Fruit fly (Drosophila melanogaster): Measurements from ENCODE around the gene CG31633.

CG31633 gene

DNA sequence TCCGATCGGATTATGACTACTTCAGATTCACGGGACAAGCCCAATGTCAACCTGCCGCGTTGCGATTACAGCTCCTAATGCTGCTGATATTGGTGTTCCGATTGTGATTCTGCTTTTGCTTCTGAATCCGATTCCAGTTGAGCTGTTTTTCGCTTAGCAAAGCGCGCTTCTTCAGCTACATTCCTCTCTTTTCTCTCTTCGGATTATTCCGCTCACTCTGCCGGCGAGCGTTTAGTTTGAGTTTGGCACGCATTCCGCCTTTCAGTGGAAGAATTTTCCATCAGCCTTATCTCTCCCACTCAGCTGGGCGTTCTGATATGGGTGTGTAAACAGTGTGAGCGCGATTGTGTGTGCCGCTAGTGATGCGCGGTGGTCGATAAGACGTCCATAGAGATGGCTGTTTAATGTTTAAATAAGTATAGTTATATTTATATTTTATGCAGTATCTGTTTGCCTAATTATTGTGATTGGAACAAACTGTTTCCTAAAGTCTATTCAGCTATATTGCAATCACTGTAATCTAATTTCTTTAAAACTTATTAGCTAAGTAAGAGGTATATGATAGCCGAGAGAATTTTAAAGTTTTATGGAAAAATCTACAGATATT, 11.7 kb upstream of the CG31633 start, which contains the start of gene Galt:
Galt (minus strand) TSS at position 315 of the 607 bp plus-strand sequence.
- peak; percentile 36 for TF ChIP-seq psq (GFP tag; optimal IDR thresholded peaks at IDR 0.05)
- TF ChIP-seq Dif (GFP tag; optimal IDR thresholded peaks at IDR 0.05; ENCODE audit: partially characterized antibody): peak; percentile 70
- TF ChIP-seq Rel (GFP tag; optimal IDR thresholded peaks at IDR 0.05): no peak
- TF ChIP-seq Rel (tag; optimal IDR thresholded peaks at IDR 0.05): peak; percentile 29
- no peak for TF ChIP-seq Vsx2 (GFP tag; optimal IDR thresholded peaks at IDR 0.05; ENCODE audit: partially characterized antibody)
- no peak for TF ChIP-seq CrebA (GFP tag; optimal IDR thresholded peaks at IDR 0.05; ENCODE audit: borderline replicate concordance)
- TF ChIP-seq HLH106 (tag; optimal IDR thresholded peaks at IDR 0.05): peak; percentile 51
- TF ChIP-seq CG9705 (GFP tag; optimal IDR thresholded peaks at IDR 0.05): peak; percentile 4
- TF ChIP-seq Myc (optimal IDR thresholded peaks at IDR 0.05): peak; percentile 53
- TF ChIP-seq Sp1 (GFP tag; optimal IDR thresholded peaks at IDR 0.05): peak; percentile 27
- TF ChIP-seq Hr83 (GFP tag; optimal IDR thresholded peaks at IDR 0.05; ENCODE audit: poor library complexity, severe bottlenecking): peak; percentile 55
- no peak for TF ChIP-seq brk (GFP tag; optimal IDR thresholded peaks at IDR 0.05)
- peak; percentile 58 for TF ChIP-seq fru (GFP tag; optimal IDR thresholded peaks at IDR 0.05)
- peak; percentile 29 for TF ChIP-seq ey (GFP tag; optimal IDR thresholded peaks at IDR 0.05)
- TF ChIP-seq h (GFP tag; optimal IDR thresholded peaks at IDR 0.05): peak; percentile 64
- TF ChIP-seq OdsH (GFP tag; optimal IDR thresholded peaks at IDR 0.05): peak; percentile 52
- no peak for TF ChIP-seq N (GFP tag; optimal IDR thresholded peaks at IDR 0.05)
- peak in 1 of 2 experiments; percentile 56 for TF ChIP-seq foxo (GFP tag; optimal IDR thresholded peaks at IDR 0.05)
- TF ChIP-seq rgr (GFP tag; optimal IDR thresholded peaks at IDR 0.05): peak; percentile 35
- TF ChIP-seq br (GFP tag; optimal IDR thresholded peaks at IDR 0.05): peak; percentile 18

- TF ChIP-seq GATAd (GFP tag; optimal IDR thresholded peaks at IDR 0.05) (no peak), psq (GFP tag; optimal IDR thresholded peaks at IDR 0.05) (peak; percentile 41), Hr78 (GFP tag; optimal IDR thresholded peaks at IDR 0.05) (no peak), CG32264 (GFP tag; optimal IDR thresholded peaks at IDR 0.05) (no peak), jim (GFP tag; optimal IDR thresholded peaks at IDR 0.05) (no peak), lola (GFP tag; optimal IDR thresholded peaks at IDR 0.05) (no peak), dl (GFP tag; optimal IDR thresholded peaks at IDR 0.05; ENCODE audit: insufficient read depth in 1 of 2, partially characterized antibody in 2 of 2) (no peak), OdsH (GFP tag; optimal IDR thresholded peaks at IDR 0.05) (no peak), dmrt93B (GFP tag; optimal IDR thresholded peaks at IDR 0.05) (no peak)
Measured at dm6 chr2L:6663562-6664051, 7.5 kb upstream of the CG31633 start, which contains the start of the genes CG13771, CG34310 and cup. Gene CG13771 (minus strand): TSS chr2L:6663612. Gene CG34310 (plus strand): TSS chr2L:6663664. Gene cup (plus strand): TSS chr2L:6663664.

DNA sequence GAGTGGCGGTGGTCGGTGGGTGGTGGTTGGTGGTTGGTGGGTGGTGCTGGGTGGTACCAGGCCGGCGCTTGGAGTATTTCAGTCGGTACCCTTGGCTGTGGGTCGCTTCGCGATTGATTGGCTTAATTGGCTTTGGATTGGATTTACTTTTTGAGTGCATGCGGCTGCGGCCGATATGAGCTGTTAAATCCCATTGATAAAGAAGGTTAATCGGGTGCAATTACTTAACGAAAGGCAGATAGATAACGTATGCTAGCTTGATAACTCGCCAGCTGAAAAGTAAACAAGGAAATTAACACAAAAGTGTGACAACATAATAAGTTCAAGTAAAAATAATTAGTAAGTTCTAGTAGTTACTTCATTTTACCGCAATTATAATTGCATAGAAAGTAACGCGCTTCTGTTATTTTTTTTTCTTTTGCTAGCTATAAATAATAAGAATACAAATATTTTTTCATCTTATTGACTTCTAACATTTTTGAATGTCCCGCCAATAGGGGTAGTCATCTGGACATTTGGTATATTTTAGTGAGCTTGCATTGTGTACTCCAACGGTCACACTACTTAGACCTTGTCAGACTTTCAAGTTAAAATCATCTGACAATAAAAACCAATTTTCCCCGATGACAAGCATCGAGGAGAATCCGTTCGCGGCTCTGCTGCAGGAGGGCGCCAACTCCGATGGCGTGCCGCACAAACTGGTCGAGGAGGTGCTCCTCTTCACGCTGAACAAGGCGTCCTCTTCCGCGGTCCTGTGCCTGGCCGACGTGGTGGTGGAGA, 2.0 kb upstream of the CG31633 start, which contains the start of the genes CG31636 and Ube4A:
CG31636 (minus strand) TSS at position 184 of the 780 bp plus-strand sequence.
Ube4A (plus strand) TSS at position 549 of the 780 bp plus-strand sequence.
- TF ChIP-seq jim (GFP tag; optimal IDR thresholded peaks at IDR 0.05): no peak
- TF ChIP-seq Vsx2 (GFP tag; optimal IDR thresholded peaks at IDR 0.05; ENCODE audit: partially characterized antibody): peak; percentile 64
- no peak for TF ChIP-seq HLH106 (tag; optimal IDR thresholded peaks at IDR 0.05)
- TF ChIP-seq Rel (GFP tag; optimal IDR thresholded peaks at IDR 0.05): no peak
- peak; percentile 51 for TF ChIP-seq Rel (tag; optimal IDR thresholded peaks at IDR 0.05)
- TF ChIP-seq brk (GFP tag; optimal IDR thresholded peaks at IDR 0.05): no peak

DNA sequence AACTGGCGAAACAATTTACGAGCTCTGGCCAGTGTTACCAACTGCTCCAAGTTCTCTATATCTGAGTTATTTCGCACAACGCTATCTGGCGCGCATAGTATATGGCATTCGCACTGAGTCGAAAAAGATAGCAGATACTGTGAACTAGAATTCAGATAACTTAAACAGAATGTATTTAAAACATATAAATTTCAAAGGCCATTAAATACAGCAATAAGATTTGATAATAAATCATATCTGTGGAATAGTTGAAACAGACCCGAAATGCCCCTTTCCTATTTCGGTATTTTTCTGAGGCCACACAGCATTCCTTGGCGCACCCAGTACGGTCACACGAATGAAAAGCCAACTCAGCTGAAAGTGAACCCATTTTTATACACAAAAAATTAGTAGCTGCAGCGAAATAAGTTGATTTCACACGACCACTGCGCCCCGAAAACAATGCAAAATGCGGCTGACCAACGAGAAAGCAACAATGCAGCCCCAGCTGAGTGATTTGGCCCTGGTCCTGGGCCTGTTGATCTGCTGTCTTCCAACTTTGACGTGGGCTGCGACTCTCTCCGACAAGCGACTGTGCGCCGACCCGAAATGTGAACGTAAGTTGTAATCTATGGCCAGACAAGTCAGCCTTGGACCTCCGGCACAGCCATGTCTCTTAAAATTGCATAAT, 6.9 kb downstream of the CG31633 start, which contains the start of the genes CG31635 and Tango1:
CG31635 (minus strand) TSS at position 30 of the 670 bp plus-strand sequence.
Tango1 (plus strand) TSS at position 304 of the 670 bp plus-strand sequence.
- no peak for TF ChIP-seq Hnf4 (GFP tag; optimal IDR thresholded peaks at IDR 0.05)
- TF ChIP-seq psq (GFP tag; optimal IDR thresholded peaks at IDR 0.05): no peak
- no peak for TF ChIP-seq sage (GFP tag; optimal IDR thresholded peaks at IDR 0.05)
- TF ChIP-seq woc (GFP tag; optimal IDR thresholded peaks at IDR 0.05): no peak
- no peak for TF ChIP-seq dmrt93B (GFP tag; optimal IDR thresholded peaks at IDR 0.05)
- TF ChIP-seq h (GFP tag; optimal IDR thresholded peaks at IDR 0.05): no peak
- TF ChIP-seq fru (GFP tag; optimal IDR thresholded peaks at IDR 0.05): no peak
- no peak for TF ChIP-seq Dfd (GFP tag; optimal IDR thresholded peaks at IDR 0.05)
- TF ChIP-seq Vsx2 (GFP tag; optimal IDR thresholded peaks at IDR 0.05; ENCODE audit: partially characterized antibody): no peak
- TF ChIP-seq ey (GFP tag; optimal IDR thresholded peaks at IDR 0.05): peak; percentile 23
- no peak for TF ChIP-seq usp (GFP tag; optimal IDR thresholded peaks at IDR 0.05)
- TF ChIP-seq Myc (optimal IDR thresholded peaks at IDR 0.05): no peak
- no peak for TF ChIP-seq foxo (GFP tag; optimal IDR thresholded peaks at IDR 0.05)
- TF ChIP-seq OdsH (GFP tag; optimal IDR thresholded peaks at IDR 0.05): no peak
- TF ChIP-seq rgr (GFP tag; optimal IDR thresholded peaks at IDR 0.05): no peak
- TF ChIP-seq pan (optimal IDR thresholded peaks at IDR 0.05): no peak
- peak; percentile 22 for TF ChIP-seq Abd-B (GFP tag; optimal IDR thresholded peaks at IDR 0.05)
- no peak for TF ChIP-seq Dif (GFP tag; optimal IDR thresholded peaks at IDR 0.05; ENCODE audit: partially characterized antibody)
- TF ChIP-seq CG32264 (GFP tag; optimal IDR thresholded peaks at IDR 0.05): no peak
- TF ChIP-seq dl (GFP tag; optimal IDR thresholded peaks at IDR 0.05; ENCODE audit: insufficient read depth in 1 of 2, partially characterized antibody in 2 of 2): no peak
- no peak for TF ChIP-seq CG9705 (GFP tag; optimal IDR thresholded peaks at IDR 0.05)
- no peak for TF ChIP-seq tai (GFP tag; optimal IDR thresholded peaks at IDR 0.05)
- no peak for TF ChIP-seq Jra (GFP tag; optimal IDR thresholded peaks at IDR 0.05)
- no peak for TF ChIP-seq Hr78 (GFP tag; optimal IDR thresholded peaks at IDR 0.05)
- TF ChIP-seq lola (GFP tag; optimal IDR thresholded peaks at IDR 0.05): no peak
- no peak for TF ChIP-seq GATAd (GFP tag; optimal IDR thresholded peaks at IDR 0.05)
- no peak for TF ChIP-seq jim (GFP tag; optimal IDR thresholded peaks at IDR 0.05)
- no peak for TF ChIP-seq Mio (GFP tag; optimal IDR thresholded peaks at IDR 0.05)

All from whole organism, wandering third instar larva.